Worm (Caenorhabditis elegans) whole organism, L2 larva: Measurements from ENCODE around the gene Y116A8C.465.

Experiments used
- C34F6.9 ChIP-seq: fragments of 150-350 bp; optimal IDR thresholded peaks from 2 replicates; lab custom pipeline; 2014; ENCODE audit warnings: missing biosample characterization, missing genetic modification characterization
- F13H6.1 ChIP-seq: sonication (generic microtip); optimal IDR thresholded peaks from 2 replicates; lab custom pipeline; 2016; ENCODE audit warnings: missing genetic modification characterization, missing compliant biosample characterization
- R02D3.7 ChIP-seq: fragments of 150-350 bp; optimal IDR thresholded peaks from 2 replicates; lab custom pipeline; 2014; ENCODE audit warnings: missing biosample characterization, missing genetic modification characterization
- Y55F3AM.14 ChIP-seq: fragments of 200-800 bp; sonication (Bioruptor generic); optimal IDR thresholded peaks from 2 replicates; lab custom pipeline; 2018; ENCODE audit warnings: mild to moderate bottlenecking, missing genetic modification characterization, missing compliant biosample characterization
- alr-1 ChIP-seq: fragments of 150-350 bp; optimal IDR thresholded peaks from 2 replicates; lab custom pipeline; 2014; ENCODE audit warnings: missing biosample characterization, missing genetic modification characterization
- aly-2 ChIP-seq: fragments of 150-350 bp; optimal IDR thresholded peaks from 2 replicates; lab custom pipeline; 2014; ENCODE audit warnings: missing biosample characterization, missing genetic modification characterization
- ama-1 ChIP-seq: fragments of 150-350 bp; optimal IDR thresholded peaks from 2 replicates; lab custom pipeline; 2018; ENCODE audit warnings: inconsistent platforms
- blmp-1 ChIP-seq: sonication (generic microtip); optimal IDR thresholded peaks from 2 replicates; lab custom pipeline; 2017; ENCODE audit warnings: missing genetic modification characterization, mild to moderate bottlenecking, missing compliant biosample characterization, antibody characterized with exemption, moderate library complexity; ENCODE audit not compliant: insufficient read depth
- ceh-16 ChIP-seq: fragments of 150-350 bp; optimal IDR thresholded peaks from 2 replicates; lab custom pipeline; 2014; ENCODE audit warnings: missing biosample characterization, missing genetic modification characterization
- ceh-82 ChIP-seq: fragments of 150-350 bp; optimal IDR thresholded peaks from 2 replicates; lab custom pipeline; 2014; ENCODE audit warnings: missing biosample characterization, missing genetic modification characterization
- crh-2 ChIP-seq: sonication (generic microtip); optimal IDR thresholded peaks from 2 replicates; lab custom pipeline; 2017; ENCODE audit warnings: missing biosample characterization, missing genetic modification characterization
- dmd-4 ChIP-seq: sonication (generic microtip); optimal IDR thresholded peaks from 2 replicates; lab custom pipeline; 2017; ENCODE audit warnings: missing biosample characterization, missing genetic modification characterization
- elt-1 ChIP-seq: fragments of 150-350 bp; optimal IDR thresholded peaks from 2 replicates; lab custom pipeline; 2014; ENCODE audit warnings: missing biosample characterization, missing genetic modification characterization
- elt-3 ChIP-seq: sonication (generic microtip); optimal IDR thresholded peaks from 2 replicates; lab custom pipeline; 2017; ENCODE audit warnings: missing biosample characterization, missing genetic modification characterization
- fos-1 ChIP-seq: fragments of 150-350 bp; optimal IDR thresholded peaks from 2 replicates; lab custom pipeline; 2014; ENCODE audit warnings: missing biosample characterization, missing genetic modification characterization
- lin-11 ChIP-seq: fragments of 150-350 bp; sonication (generic microtip); optimal IDR thresholded peaks from 2 replicates; lab custom pipeline; 2014; ENCODE audit warnings: missing biosample characterization, missing genetic modification characterization, inconsistent platforms, mixed read lengths
- lin-13 ChIP-seq: fragments of 150-350 bp; optimal IDR thresholded peaks from 2 replicates; lab custom pipeline; 2014; ENCODE audit warnings: missing biosample characterization, missing genetic modification reagents, missing genetic modification characterization
- lin-39 ChIP-seq: fragments of 150-350 bp; optimal IDR thresholded peaks from 2 replicates; lab custom pipeline; 2014; ENCODE audit warnings: missing biosample characterization, missing genetic modification reagents, missing genetic modification characterization
- lsy-2 ChIP-seq, 2 experiments: fragments of 150-350 bp in 1 of 2; sonication (generic microtip) in 1 of 2; optimal IDR thresholded peaks; 2 replicates each; lab custom pipeline; 2014 to 2017; ENCODE audit warnings: missing biosample characterization in 2 of 2, missing genetic modification characterization in 2 of 2
- mab-5 ChIP-seq: fragments of 150-350 bp; optimal IDR thresholded peaks from 2 replicates; lab custom pipeline; 2014; ENCODE audit warnings: missing biosample characterization, missing genetic modification characterization
- mbf-1 ChIP-seq: sonication (generic microtip); optimal IDR thresholded peaks from 2 replicates; lab custom pipeline; 2017; ENCODE audit warnings: missing biosample characterization, missing genetic modification characterization
- nhr-12 ChIP-seq: fragments of 150-350 bp; optimal IDR thresholded peaks from 2 replicates; lab custom pipeline; 2014; ENCODE audit warnings: missing biosample characterization, missing genetic modification characterization
- nhr-129 ChIP-seq: fragments of 150-350 bp; optimal IDR thresholded peaks from 2 replicates; lab custom pipeline; 2014; ENCODE audit warnings: missing biosample characterization, missing genetic modification characterization
- nhr-21 ChIP-seq: fragments of 150-350 bp; optimal IDR thresholded peaks from 2 replicates; lab custom pipeline; 2014; ENCODE audit warnings: missing biosample characterization, missing genetic modification characterization
- nhr-23 ChIP-seq: fragments of 150-350 bp; optimal IDR thresholded peaks from 2 replicates; lab custom pipeline; 2014; ENCODE audit warnings: missing biosample characterization, missing genetic modification reagents, missing genetic modification characterization
- nhr-237 ChIP-seq: fragments of 150-350 bp; optimal IDR thresholded peaks from 2 replicates; lab custom pipeline; 2014; ENCODE audit warnings: missing biosample characterization, missing genetic modification characterization
- nhr-25 ChIP-seq: fragments of 150-350 bp; sonication (generic microtip); optimal IDR thresholded peaks from 3 replicates; lab custom pipeline; 2014; ENCODE audit warnings: missing biosample characterization, missing genetic modification characterization
- nhr-6 ChIP-seq: fragments of 150-350 bp; optimal IDR thresholded peaks from 2 replicates; lab custom pipeline; 2014; ENCODE audit warnings: missing biosample characterization, missing genetic modification characterization
- nhr-77 ChIP-seq: fragments of 150-350 bp; optimal IDR thresholded peaks from 2 replicates; lab custom pipeline; 2014; ENCODE audit warnings: missing biosample characterization, missing genetic modification characterization
- peb-1 ChIP-seq: fragments of 150-350 bp; optimal IDR thresholded peaks from 2 replicates; lab custom pipeline; 2014; ENCODE audit warnings: missing biosample characterization, missing genetic modification characterization
- sma-3 ChIP-seq: sonication (generic microtip); optimal IDR thresholded peaks from 2 replicates; lab custom pipeline; 2016; ENCODE audit warnings: missing genetic modification reagents, missing genetic modification characterization, missing compliant biosample characterization
- sma-9 ChIP-seq, 2 experiments: fragments of 150-350 bp in 1 of 2; sonication (generic microtip) in 1 of 2; optimal IDR thresholded peaks; 2 replicates each; lab custom pipeline; 2014 to 2016; ENCODE audit warnings: missing genetic modification characterization in 2 of 2, mild to moderate bottlenecking in 1 of 2, missing biosample characterization in 1 of 2, missing compliant biosample characterization in 1 of 2, missing genetic modification reagents in 1 of 2, moderate library complexity in 1 of 2
- snpc-4 ChIP-seq: fragments of 150-350 bp; optimal IDR thresholded peaks from 2 replicates; lab custom pipeline; 2014; ENCODE audit warnings: missing biosample characterization, missing genetic modification characterization
- unc-39 ChIP-seq: fragments of 150-350 bp; optimal IDR thresholded peaks from 2 replicates; lab custom pipeline; 2014; ENCODE audit warnings: missing biosample characterization, missing genetic modification characterization
- unc-55 ChIP-seq: fragments of 150-350 bp; sonication (generic microtip); optimal IDR thresholded peaks from 3 replicates; lab custom pipeline; 2014; ENCODE audit warnings: missing biosample characterization, missing genetic modification reagents, missing genetic modification characterization
- zag-1 ChIP-seq: fragments of 150-350 bp; optimal IDR thresholded peaks from 2 replicates; lab custom pipeline; 2014; ENCODE audit warnings: missing biosample characterization, missing genetic modification characterization
- ztf-11 ChIP-seq: sonication (generic microtip); optimal IDR thresholded peaks from 2 replicates; lab custom pipeline; 2017; ENCODE audit warnings: missing biosample characterization, missing genetic modification characterization
- ztf-4 ChIP-seq: fragments of 150-350 bp; optimal IDR thresholded peaks from 2 replicates; lab custom pipeline; 2014; ENCODE audit warnings: missing biosample characterization, missing genetic modification characterization

Gene Y116A8C.465

ce11 chrIV:17100628-17101338 is 35.7 kb downstream of the Y116A8C.465 start:
- TF ChIP-seq ama-1 (lab: Kevin White, UChicago) (no peak), lsy-2 (tag; optimal IDR thresholded peaks at IDR 0.05; lab: Kevin White, UChicago) (peak in 1 of 2 experiments; percentile 6), nhr-129 (tag; lab: Kevin White, UChicago) (peak; percentile 44), crh-2 (tag; lab: Kevin White, UChicago) (no peak), nhr-12 (no peak), snpc-4 (tag; lab: Kevin White, UChicago) (no peak), sma-9 (GFP tag; optimal IDR thresholded peaks at IDR 0.05; lab: Kevin White, UChicago) (no peak), sma-9 (tag; optimal IDR thresholded peaks at IDR 0.05; lab: Kevin White, UChicago) (no peak), lin-11 (no peak), aly-2 (no peak), blmp-1 (no peak), alr-1 (tag; lab: Kevin White, UChicago) (no peak), F13H6.1 (no peak), nhr-77 (tag; lab: Kevin White, UChicago) (no peak)
- TF ChIP-seq, all 48 proteins: peak for 2

ce11 chrIV:17103116-17103515 is 38.1 kb downstream of the Y116A8C.465 start:
- TF ChIP-seq nhr-21: no peak
- TF ChIP-seq nhr-12: no peak
- TF ChIP-seq unc-55 (GFP tag; lab: Kevin White, UChicago): no peak
- no peak for TF ChIP-seq nhr-23 (tag; lab: Kevin White, UChicago)
- TF ChIP-seq nhr-6: no peak
- TF ChIP-seq lsy-2 (tag; optimal IDR thresholded peaks at IDR 0.05; lab: Kevin White, UChicago): no peak
- no peak for TF ChIP-seq aly-2
- TF ChIP-seq C34F6.9 (tag; lab: Kevin White, UChicago): no peak
- TF ChIP-seq ceh-16 (tag; lab: Kevin White, UChicago): no peak

ce11 chrIV:17103615-17104014 is 38.6 kb downstream of the Y116A8C.465 start, which contains the start of gene Y116A8C.30:
TSS of gene Y116A8C.30 (minus strand) at chrIV:17103715.
- TF ChIP-seq nhr-25 (tag; lab: Kevin White, UChicago): no peak
- TF ChIP-seq dmd-4 (tag; lab: Kevin White, UChicago): no peak
- TF ChIP-seq sma-3 (GFP tag; lab: Kevin White, UChicago): no peak
- no peak for TF ChIP-seq ama-1 (lab: Kevin White, UChicago)
- TF ChIP-seq nhr-21: no peak

- TF ChIP-seq crh-2 (tag; lab: Kevin White, UChicago): no peak
- no peak for TF ChIP-seq ztf-11 (tag; lab: Kevin White, UChicago)
- TF ChIP-seq elt-3 (tag; lab: Kevin White, UChicago): no peak
- no peak for TF ChIP-seq aly-2
- TF ChIP-seq lin-13 (GFP tag; lab: Kevin White, UChicago): no peak
- no peak for TF ChIP-seq mab-5 (tag; lab: Kevin White, UChicago)
- TF ChIP-seq fos-1: no peak
- TF ChIP-seq R02D3.7 (tag; lab: Kevin White, UChicago): no peak
- TF ChIP-seq zag-1 (tag; lab: Kevin White, UChicago): no peak
- no peak for TF ChIP-seq blmp-1
- no peak for TF ChIP-seq lin-39 (tag; lab: Kevin White, UChicago)
- no peak for TF ChIP-seq mbf-1 (tag; lab: Kevin White, UChicago)
- TF ChIP-seq Y55F3AM.14 (GFP tag; lab: Kevin White, UChicago): no peak
- TF ChIP-seq peb-1 (tag; lab: Kevin White, UChicago): no peak
Observed at ce11 chrIV:17104157-17104872, 39.3 kb downstream of the Y116A8C.465 start.

- no peak for TF ChIP-seq unc-39 (tag; lab: Kevin White, UChicago)
- TF ChIP-seq ztf-4 (tag; lab: Kevin White, UChicago): no peak
- no peak for TF ChIP-seq lin-13 (GFP tag; lab: Kevin White, UChicago)
- no peak for TF ChIP-seq nhr-237 (tag; lab: Kevin White, UChicago)
- no peak for TF ChIP-seq alr-1 (tag; lab: Kevin White, UChicago)
- no peak for TF ChIP-seq blmp-1
- TF ChIP-seq elt-3 (tag; lab: Kevin White, UChicago): no peak
- no peak for TF ChIP-seq mbf-1 (tag; lab: Kevin White, UChicago)
- no peak for TF ChIP-seq elt-1 (tag; lab: Kevin White, UChicago)
- TF ChIP-seq ceh-82 (tag; lab: Kevin White, UChicago): no peak
- TF ChIP-seq snpc-4 (tag; lab: Kevin White, UChicago): no peak
- TF ChIP-seq ama-1 (lab: Kevin White, UChicago): no peak
Observed at ce11 chrIV:17105578-17105977, 40.5 kb downstream of the Y116A8C.465 start.
